Worm (Caenorhabditis elegans) whole organism, L1 larva: ENCODE data around the gene hex-3.

Source experiments
- alr-1 ChIP-seq: fragments of 200-800 bp; sonication (Bioruptor generic); optimal IDR thresholded peaks from 2 replicates; lab custom pipeline; 2018; ENCODE audit warnings: borderline replicate concordance, mild to moderate bottlenecking, missing genetic modification characterization, missing compliant biosample characterization
- nhr-77 ChIP-seq: fragments of 150-350 bp; optimal IDR thresholded peaks from 2 replicates; lab custom pipeline; 2014; ENCODE audit warnings: missing biosample characterization, missing genetic modification characterization

DNA sequence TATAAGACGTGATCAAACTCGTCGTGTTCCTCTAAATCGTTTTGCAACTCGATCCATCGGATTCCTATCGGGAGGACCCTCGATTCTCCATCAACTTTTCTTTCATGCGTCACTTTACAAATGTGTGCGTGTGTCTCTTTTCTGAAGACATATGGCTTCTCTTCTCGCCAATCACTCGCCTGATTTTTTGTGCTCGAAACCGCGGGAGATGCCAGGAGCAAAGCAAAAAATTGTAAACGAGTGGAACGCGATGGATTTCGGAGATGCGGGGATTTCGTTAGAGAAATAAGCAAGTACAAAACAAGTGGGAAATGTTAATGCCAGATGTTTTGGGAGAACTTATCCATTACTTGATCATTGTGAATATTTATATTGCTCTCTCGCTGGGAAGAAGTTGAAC is 24.8 kb upstream of the hex-3 start:
- no peak for TF ChIP-seq nhr-77 (tag; lab: Kevin White, UChicago)
- no peak for TF ChIP-seq alr-1 (tag; lab: Kevin White, UChicago)
